Fruit fly (Drosophila melanogaster) Kc167 (cell line): ENCODE measurements around the gene rsh.

ENCODE experiments used
- Sin3A ChIP-seq: fragments of >200 bp; optimal IDR thresholded peaks from 2 replicates; lab custom pipeline; 2018; ENCODE audit warnings: missing external identifiers
- h ChIP-seq: fragments of >200 bp; optimal IDR thresholded peaks from 3 replicates; lab custom pipeline; 2018; ENCODE audit warnings: missing external identifiers
- insv ChIP-seq: fragments of >200 bp; optimal IDR thresholded peaks from 3 replicates; lab custom pipeline; 2018; ENCODE audit warnings: missing external identifiers

- TF ChIP-seq insv (lab: Kevin White, UChicago) (no peak), h (lab: Kevin White, UChicago) (no peak), Sin3A (lab: Kevin White, UChicago) (no peak)
Observed at dm6 chrX:13023777-13024176, 35.4 kb downstream of the rsh start.
